Fruit fly (Drosophila melanogaster) whole organism, embryonic: Measurements from ENCODE around the gene DCTN5-p25.

Experiments
- ATbp ChIP-seq: fragments of 200-800 bp; sonication (Bioruptor generic); optimal IDR thresholded peaks from 2 replicates; lab custom pipeline; 2017; ENCODE audit warnings: missing biosample characterization, mild to moderate bottlenecking, missing genetic modification characterization, missing genetic modification reagents
- Bgb ChIP-seq: fragments of 200-800 bp; sonication (Bioruptor generic); IDR thresholded peaks from 2 replicates; pipeline ENCODE4 v1.3.6; 2022; ENCODE audit warnings: missing biosample characterization, missing genetic modification characterization; ENCODE audit not compliant: partially characterized antibody
- CG10462 ChIP-seq: fragments of 200-800 bp; sonication (Bioruptor generic); optimal IDR thresholded peaks from 2 replicates; lab custom pipeline; 2016; ENCODE audit warnings: missing biosample characterization, missing genetic modification characterization
- CG10543 ChIP-seq: fragments of 200-800 bp; sonication (Bioruptor generic); optimal IDR thresholded peaks from 3 replicates; lab custom pipeline; 2017; ENCODE audit warnings: missing biosample characterization, mild to moderate bottlenecking, missing genetic modification characterization, moderate library complexity
- CG13287 ChIP-seq: fragments of 200-800 bp; sonication (Bioruptor generic); IDR thresholded peaks from 2 replicates; pipeline ENCODE4 v1.3.6; 2022; ENCODE audit warnings: missing biosample characterization, missing genetic modification characterization; ENCODE audit not compliant: partially characterized antibody
- CG1529 ChIP-seq: fragments of 200-800 bp; sonication (Bioruptor generic); optimal IDR thresholded peaks from 3 replicates; lab custom pipeline; 2018; ENCODE audit warnings: missing biosample characterization, missing genetic modification characterization
- CG17328 ChIP-seq: fragments of 200-800 bp; sonication (Bioruptor generic); IDR thresholded peaks from 2 replicates; pipeline ENCODE4 v1.3.6; 2022; ENCODE audit warnings: missing biosample characterization, missing genetic modification characterization
- CG17361 ChIP-seq: fragments of 200-800 bp; sonication (Bioruptor generic); IDR thresholded peaks from 3 replicates; pipeline ENCODE4 v1.3.6; 2022; ENCODE audit warnings: missing biosample characterization, missing genetic modification characterization
- CG2712 ChIP-seq: fragments of 200-800 bp; optimal IDR thresholded peaks from 3 replicates; lab custom pipeline; 2019; ENCODE audit warnings: missing biosample characterization, mild to moderate bottlenecking, missing genetic modification characterization, moderate library complexity
- CG3065 ChIP-seq: fragments of 200-800 bp; sonication (Bioruptor generic); optimal IDR thresholded peaks from 2 replicates; lab custom pipeline; 2016; ENCODE audit warnings: missing biosample characterization, missing genetic modification characterization
- CG31365 ChIP-seq: fragments of 200-800 bp; sonication (Bioruptor generic); optimal IDR thresholded peaks from 2 replicates; lab custom pipeline; 2018; ENCODE audit warnings: missing biosample characterization, mild to moderate bottlenecking, missing genetic modification characterization
- CG32772 ChIP-seq: fragments of 200-800 bp; sonication (Bioruptor generic); IDR thresholded peaks from 2 replicates; pipeline ENCODE4 v1.3.6; 2022; ENCODE audit warnings: missing biosample characterization, missing genetic modification characterization
- CG3995 ChIP-seq: fragments of 200-800 bp; sonication (Bioruptor generic); optimal IDR thresholded peaks from 3 replicates; lab custom pipeline; 2016; ENCODE audit warnings: missing biosample characterization, missing genetic modification characterization
- CG6854 ChIP-seq: fragments of 200-800 bp; sonication (Bioruptor generic); optimal IDR thresholded peaks from 3 replicates; lab custom pipeline; 2017; ENCODE audit warnings: missing biosample characterization, mild to moderate bottlenecking, missing genetic modification characterization
- CG7372 ChIP-seq: fragments of 200-800 bp; sonication (Bioruptor generic); IDR thresholded peaks from 2 replicates; pipeline ENCODE4 v1.3.6; 2022; ENCODE audit warnings: missing biosample characterization, missing genetic modification characterization
- CG7556 ChIP-seq: fragments of 200-800 bp; sonication (Bioruptor generic); optimal IDR thresholded peaks from 2 replicates; lab custom pipeline; 2017; ENCODE audit warnings: missing biosample characterization, mild to moderate bottlenecking, missing genetic modification characterization
- CG9609 ChIP-seq: fragments of 200-800 bp; sonication (Bioruptor generic); optimal IDR thresholded peaks from 3 replicates; lab custom pipeline; 2016; ENCODE audit warnings: missing biosample characterization, missing genetic modification characterization
- Dek ChIP-seq: fragments of 200-800 bp; sonication (Bioruptor generic); optimal IDR thresholded peaks from 3 replicates; lab custom pipeline; 2019; ENCODE audit warnings: missing biosample characterization, mild to moderate bottlenecking, missing genetic modification characterization, moderate library complexity
- Eip74EF ChIP-seq, 2 experiments: fragments of 200-800 bp in 1 of 2; fragments of >200 bp in 1 of 2; sonication (Bioruptor generic) in 1 of 2; optimal IDR thresholded peaks; 2 replicates each; lab custom pipeline; 2017 to 2019; ENCODE audit warnings: missing biosample characterization in 2 of 2, missing genetic modification characterization in 2 of 2, mild to moderate bottlenecking in 1 of 2, moderate library complexity in 1 of 2
- Fer2 ChIP-seq: fragments of 200-800 bp; sonication (Bioruptor generic); optimal IDR thresholded peaks from 2 replicates; lab custom pipeline; 2018; ENCODE audit warnings: missing biosample characterization, mild to moderate bottlenecking, missing genetic modification characterization, moderate library complexity
- Fer3 ChIP-seq: fragments of 200-800 bp; sonication (Bioruptor generic); optimal IDR thresholded peaks from 2 replicates; lab custom pipeline; 2018; ENCODE audit warnings: missing biosample characterization, mild to moderate bottlenecking, missing genetic modification characterization, moderate library complexity
- HLH3B ChIP-seq: fragments of 200-800 bp; sonication (Bioruptor generic); IDR thresholded peaks from 2 replicates; pipeline ENCODE4 v1.3.6; 2022; ENCODE audit warnings: missing biosample characterization, missing genetic modification characterization
- HLH54F ChIP-seq: fragments of 200-800 bp; sonication (Bioruptor generic); optimal IDR thresholded peaks from 3 replicates; lab custom pipeline; 2016; ENCODE audit warnings: missing biosample characterization, missing genetic modification characterization
- Jarid2 ChIP-seq: fragments of 200-800 bp; sonication (Bioruptor generic); optimal IDR thresholded peaks from 3 replicates; lab custom pipeline; 2017; ENCODE audit warnings: mild to moderate bottlenecking, missing biosample characterization, missing genetic modification reagents, missing genetic modification characterization
- Kr ChIP-seq: fragments of 200-800 bp; sonication (Bioruptor generic); optimal IDR thresholded peaks from 2 replicates; lab custom pipeline; 2017; ENCODE audit warnings: missing biosample characterization, mild to moderate bottlenecking, missing genetic modification characterization
- Mrtf ChIP-seq: fragments of 200-800 bp; sonication (Bioruptor generic); IDR thresholded peaks from 3 replicates; pipeline ENCODE4 v1.3.6; 2022; ENCODE audit warnings: missing biosample characterization, missing genetic modification characterization
- NC2α ChIP-seq: fragments of 200-800 bp; sonication (Bioruptor generic); optimal IDR thresholded peaks from 2 replicates; lab custom pipeline; 2016; ENCODE audit warnings: missing biosample characterization, missing genetic modification characterization
- Oaz ChIP-seq: fragments of 200-800 bp; sonication (Bioruptor generic); IDR thresholded peaks from 2 replicates; pipeline ENCODE4 v1.3.6; 2022; ENCODE audit warnings: missing biosample characterization, missing genetic modification characterization
- Optix ChIP-seq: fragments of 200-800 bp; sonication (Bioruptor generic); IDR thresholded peaks from 3 replicates; pipeline ENCODE4 v1.3.6; 2022; ENCODE audit warnings: missing biosample characterization, missing genetic modification characterization
- Pdp1 ChIP-seq, 2 experiments: fragments of 200-800 bp; sonication (Bioruptor generic); optimal IDR thresholded peaks; 3 replicates each; lab custom pipeline; 2016; ENCODE audit warnings: missing biosample characterization in 2 of 2, missing genetic modification characterization in 2 of 2, mild to moderate bottlenecking in 1 of 2, moderate library complexity in 1 of 2
- Six4 ChIP-seq: fragments of 200-800 bp; sonication (Bioruptor generic); optimal IDR thresholded peaks from 2 replicates; lab custom pipeline; 2016; ENCODE audit warnings: missing biosample characterization, missing genetic modification characterization
- Sry-β ChIP-seq: fragments of 200-800 bp; sonication (Bioruptor generic); optimal IDR thresholded peaks from 2 replicates; lab custom pipeline; 2018; ENCODE audit warnings: missing biosample characterization, mild to moderate bottlenecking, missing genetic modification characterization, moderate library complexity
- Sry-δ ChIP-seq: fragments of 200-800 bp; sonication (Bioruptor generic); optimal IDR thresholded peaks from 2 replicates; lab custom pipeline; 2016; ENCODE audit warnings: missing biosample characterization, missing genetic modification characterization
- ap ChIP-seq: fragments of 200-800 bp; sonication (Bioruptor generic); IDR thresholded peaks from 2 replicates; pipeline ENCODE4 v1.3.6; 2022; ENCODE audit warnings: missing biosample characterization, missing genetic modification characterization
- cg ChIP-seq: fragments of 200-800 bp; sonication (Bioruptor generic); optimal IDR thresholded peaks from 3 replicates; lab custom pipeline; 2019; ENCODE audit warnings: missing biosample characterization, mild to moderate bottlenecking, missing genetic modification characterization, moderate library complexity
- dimm ChIP-seq: fragments of 200-800 bp; sonication (Bioruptor generic); IDR thresholded peaks from 2 replicates; pipeline ENCODE4 v1.3.6; 2022; ENCODE audit warnings: missing biosample characterization, missing genetic modification characterization
- ems ChIP-seq: fragments of 200-800 bp; sonication (Bioruptor generic); optimal IDR thresholded peaks from 3 replicates; lab custom pipeline; 2016; ENCODE audit warnings: missing biosample characterization, missing genetic modification characterization
- fd102C ChIP-seq: fragments of 200-800 bp; sonication (Bioruptor generic); optimal IDR thresholded peaks from 2 replicates; lab custom pipeline; 2018; ENCODE audit warnings: missing biosample characterization, mild to moderate bottlenecking, missing genetic modification characterization, moderate library complexity
- grn ChIP-seq: fragments of 200-800 bp; sonication (Bioruptor generic); optimal IDR thresholded peaks from 3 replicates; lab custom pipeline; 2017; ENCODE audit warnings: missing biosample characterization, missing genetic modification characterization
- gt ChIP-seq: fragments of 200-800 bp; sonication (Bioruptor generic); IDR thresholded peaks from 2 replicates; pipeline ENCODE4 v1.3.6; 2022; ENCODE audit warnings: missing biosample characterization, missing genetic modification characterization
- hbn ChIP-seq: fragments of 200-800 bp; sonication (Bioruptor generic); IDR thresholded peaks from 2 replicates; pipeline ENCODE4 v1.3.6; 2022; ENCODE audit warnings: missing biosample characterization, missing genetic modification characterization; ENCODE audit not compliant: partially characterized antibody
- maf-S ChIP-seq: fragments of 200-800 bp; sonication (Bioruptor generic); optimal IDR thresholded peaks from 2 replicates; lab custom pipeline; 2016; ENCODE audit warnings: missing biosample characterization, missing genetic modification characterization
- nom ChIP-seq: fragments of 200-800 bp; sonication (Bioruptor generic); optimal IDR thresholded peaks from 2 replicates; lab custom pipeline; 2017; ENCODE audit warnings: missing biosample characterization, missing genetic modification characterization, mild to moderate bottlenecking, moderate library complexity, missing genetic modification reagents
- oc ChIP-seq: fragments of 200-800 bp; sonication (Bioruptor generic); optimal IDR thresholded peaks from 2 replicates; lab custom pipeline; 2018; ENCODE audit warnings: missing biosample characterization, mild to moderate bottlenecking, missing genetic modification characterization, moderate library complexity
- pzg ChIP-seq: fragments of 200-800 bp; sonication (Bioruptor generic); optimal IDR thresholded peaks from 3 replicates; lab custom pipeline; 2018; ENCODE audit warnings: missing biosample characterization, mild to moderate bottlenecking, missing genetic modification characterization, moderate library complexity
- row ChIP-seq: fragments of 200-800 bp; sonication (Bioruptor generic); IDR thresholded peaks from 3 replicates; pipeline ENCODE4 v1.3.6; 2022; ENCODE audit warnings: missing biosample characterization, missing genetic modification characterization
- slp2 ChIP-seq: fragments of 200-800 bp; sonication (Bioruptor generic); optimal IDR thresholded peaks from 2 replicates; lab custom pipeline; 2016; ENCODE audit warnings: missing biosample characterization, missing genetic modification characterization
- sqz ChIP-seq: fragments of 200-800 bp; sonication (Bioruptor generic); optimal IDR thresholded peaks from 3 replicates; lab custom pipeline; 2018; ENCODE audit warnings: missing biosample characterization, mild to moderate bottlenecking, missing genetic modification characterization
- trem ChIP-seq: fragments of 200-800 bp; optimal IDR thresholded peaks from 3 replicates; lab custom pipeline; 2019; ENCODE audit warnings: missing biosample characterization, mild to moderate bottlenecking, missing genetic modification characterization, moderate library complexity
- zen ChIP-seq: fragments of 200-800 bp; sonication (Bioruptor generic); optimal IDR thresholded peaks from 3 replicates; lab custom pipeline; 2018; ENCODE audit warnings: missing biosample characterization, mild to moderate bottlenecking, missing genetic modification characterization, moderate library complexity

The DCTN5-p25 gene

DNA sequence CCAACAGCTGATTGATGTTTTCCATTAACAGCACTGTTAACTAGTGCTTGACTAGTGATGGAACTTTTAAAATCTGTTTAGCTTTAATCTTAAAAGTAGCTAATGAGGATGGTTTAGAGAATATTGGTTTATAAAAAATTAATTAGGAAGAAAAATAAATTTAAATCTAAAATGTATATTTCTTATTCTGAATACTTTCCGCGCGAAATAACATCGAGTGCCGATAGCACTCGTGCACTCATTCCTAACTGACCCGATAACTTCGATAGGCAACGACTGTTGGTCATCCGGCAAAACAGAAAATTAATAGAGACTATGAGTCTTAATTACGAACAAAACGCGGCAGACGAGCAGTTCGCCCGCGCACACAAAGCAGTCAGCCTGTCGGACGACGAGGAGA, 4.2 kb downstream of the DCTN5-p25 start, which contains the start of the genes THG and Rnmt (continued):
- TF ChIP-seq CG31365 (tag; lab: Kevin White, UChicago) (no peak), Optix (GFP tag; lab: Robert Waterston, UW) (peak; percentile 77), grn (GFP tag; lab: Kevin White, UChicago) (no peak), trem (tag; lab: Kevin White, UChicago) (peak; percentile 85), ATbp (GFP tag; lab: Kevin White, UChicago) (peak; percentile 57), nom (GFP tag; lab: Kevin White, UChicago) (peak; percentile 34), slp2 (GFP tag; lab: Kevin White, UChicago) (no peak), HLH54F (peak; percentile 66), dimm (GFP tag; lab: Robert Waterston, UW) (peak; percentile 42; the same call in 1 of the 2 replicates), maf-S (GFP tag; lab: Kevin White, UChicago) (peak; percentile 43), gt (GFP tag; lab: Robert Waterston, UW) (peak; percentile 59), HLH3B (GFP tag; lab: Robert Waterston, UW) (peak; percentile 82), Bgb (peak; percentile 87), CG17328 (GFP tag; lab: Robert Waterston, UW) (peak; percentile 86), fd102C (no peak), CG10462 (peak; percentile 71), CG1529 (GFP tag; lab: Kevin White, UChicago) (peak; percentile 56), Fer3 (tag; lab: Kevin White, UChicago) (peak; percentile 78), NC2α (GFP tag; lab: Kevin White, UChicago) (no peak), ems (GFP tag; lab: Kevin White, UChicago) (peak; percentile 78), pzg (peak; percentile 54), Six4 (GFP tag; lab: Kevin White, UChicago) (peak; percentile 71), oc (peak; percentile 78), CG3995 (GFP tag; lab: Kevin White, UChicago) (peak; percentile 50), sqz (GFP tag; lab: Kevin White, UChicago) (no peak), Sry-β (GFP tag; lab: Kevin White, UChicago) (peak; percentile 47), Jarid2 (GFP tag; lab: Kevin White, UChicago) (peak; percentile 30), CG32772 (GFP tag; lab: Robert Waterston, UW) (peak; percentile 76), CG13287 (peak; percentile 95), Eip74EF (GFP tag; optimal IDR thresholded peaks at IDR 0.05; lab: Kevin White, UChicago) (peak in 1 of 2 experiments; percentile 1), CG2712 (tag; lab: Kevin White, UChicago) (peak; percentile 86), zen (tag; lab: Kevin White, UChicago) (peak; percentile 83), CG3065 (GFP tag; lab: Kevin White, UChicago) (peak; percentile 63), hbn (GFP tag; lab: Robert Waterston, UW) (peak; percentile 83), Fer2 (tag; lab: Kevin White, UChicago) (peak; percentile 77), ap (peak; percentile 74), CG17361 (GFP tag; lab: Robert Waterston, UW) (peak; percentile 78), Mrtf (GFP tag; lab: Robert Waterston, UW) (peak; percentile 80), Kr (no peak), CG7372 (GFP tag; lab: Robert Waterston, UW) (peak; percentile 85), CG7556 (GFP tag; lab: Kevin White, UChicago) (peak; percentile 84), CG9609 (GFP tag; lab: Kevin White, UChicago) (no peak), Pdp1 (GFP tag; optimal IDR thresholded peaks at IDR 0.05; lab: Kevin White, UChicago) (peak; percentile 68 to 69), cg (GFP tag; lab: Kevin White, UChicago) (no peak), Sry-δ (GFP tag; lab: Kevin White, UChicago) (peak; percentile 91), row (peak; percentile 94), Dek (tag; lab: Kevin White, UChicago) (peak; percentile 73), CG10543 (peak; percentile 76), Oaz (GFP tag; lab: Robert Waterston, UW) (peak; percentile 57), CG6854 (GFP tag; lab: Kevin White, UChicago) (no peak)
